Worm (Caenorhabditis elegans) whole organism, mixed stage, embryonic: ENCODE data around the gene C01G10.7.

Experiments used
- blmp-1 ChIP-seq: fragments of 150-350 bp; optimal IDR thresholded peaks from 2 replicates; lab custom pipeline; 2014; ENCODE audit warnings: missing biosample characterization, missing genetic modification characterization
- ceh-83 ChIP-seq: fragments of 200-800 bp; sonication (Bioruptor generic); optimal IDR thresholded peaks from 2 replicates; lab custom pipeline; 2018; ENCODE audit warnings: mild to moderate bottlenecking, missing genetic modification characterization, missing compliant biosample characterization
- ces-1 ChIP-seq: fragments of 150-350 bp; optimal IDR thresholded peaks from 2 replicates; lab custom pipeline; 2014; ENCODE audit warnings: missing biosample characterization, missing genetic modification reagents, missing genetic modification characterization
- lin-13 ChIP-seq: fragments of 150-350 bp; optimal IDR thresholded peaks from 2 replicates; lab custom pipeline; 2014; ENCODE audit warnings: missing biosample characterization, missing genetic modification characterization
- lsy-2 ChIP-seq: fragments of 150-350 bp; optimal IDR thresholded peaks from 2 replicates; lab custom pipeline; 2014; ENCODE audit warnings: missing biosample characterization, missing genetic modification characterization
- nhr-237 ChIP-seq: fragments of 150-350 bp; optimal IDR thresholded peaks from 2 replicates; lab custom pipeline; 2014; ENCODE audit warnings: missing biosample characterization, missing genetic modification characterization
- nhr-76 ChIP-seq: sonication (generic microtip); optimal IDR thresholded peaks from 2 replicates; lab custom pipeline; 2017; ENCODE audit warnings: missing biosample characterization, missing genetic modification characterization
- tbx-8 ChIP-seq: fragments of 200-800 bp; sonication (Bioruptor generic); optimal IDR thresholded peaks from 2 replicates; lab custom pipeline; 2018; ENCODE audit warnings: mild to moderate bottlenecking, missing genetic modification characterization, moderate library complexity, missing compliant biosample characterization
- ztf-11 ChIP-seq: fragments of 150-350 bp; optimal IDR thresholded peaks from 2 replicates; lab custom pipeline; 2014; ENCODE audit warnings: missing biosample characterization, missing genetic modification characterization

DNA sequence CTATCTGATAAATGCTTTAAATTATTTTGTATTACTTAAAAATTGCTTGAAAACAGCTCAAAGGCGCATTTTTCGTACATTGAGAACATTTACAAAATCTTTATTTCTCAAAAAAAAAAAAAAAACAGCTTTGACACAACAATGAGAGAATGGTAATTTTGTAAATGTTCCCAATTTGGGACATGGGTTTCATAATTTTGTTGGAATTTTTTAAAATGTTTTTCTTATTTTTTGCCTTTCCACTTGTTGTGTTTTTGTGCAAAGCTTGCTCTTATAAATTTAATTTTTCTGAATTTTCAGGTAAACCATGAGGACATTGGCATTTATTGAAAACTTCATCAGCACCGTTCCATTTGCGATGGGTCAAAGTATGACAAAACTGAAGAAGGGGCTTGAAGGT, 26.1 kb downstream of the C01G10.7 start, which contains the start of gene T01G5.7:
- TF ChIP-seq nhr-237 (no peak), lin-13 (tag; lab: Kevin White, UChicago) (no peak), lsy-2 (tag; lab: Kevin White, UChicago) (no peak), blmp-1 (tag; lab: Kevin White, UChicago) (no peak), nhr-76 (tag; lab: Kevin White, UChicago) (no peak), ceh-83 (GFP tag; lab: Kevin White, UChicago) (no peak), ztf-11 (tag; lab: Kevin White, UChicago) (no peak), tbx-8 (GFP tag; lab: Kevin White, UChicago) (no peak), ces-1 (GFP tag; lab: Kevin White, UChicago) (no peak)
